Fruit fly (Drosophila melanogaster) Kc167 (cell line): Measurements from ENCODE around the gene flr.

Experiments
- Myc ChIP-seq: fragments of >200 bp; optimal IDR thresholded peaks from 2 replicates; lab custom pipeline; 2017; ENCODE audit warnings: missing external identifiers
- Sin3A ChIP-seq: fragments of >200 bp; optimal IDR thresholded peaks from 2 replicates; lab custom pipeline; 2018; ENCODE audit warnings: missing external identifiers
- h ChIP-seq: fragments of >200 bp; optimal IDR thresholded peaks from 3 replicates; lab custom pipeline; 2018; ENCODE audit warnings: missing external identifiers
- insv ChIP-seq: fragments of >200 bp; optimal IDR thresholded peaks from 3 replicates; lab custom pipeline; 2018; ENCODE audit warnings: missing external identifiers
- psq ChIP-seq: fragments of >200 bp; optimal IDR thresholded peaks from 2 replicates; lab custom pipeline; 2017; ENCODE audit warnings: missing external identifiers
- ttk ChIP-seq: sonication (Bioruptor generic); optimal IDR thresholded peaks from 2 replicates; lab custom pipeline; 2017; ENCODE audit warnings: missing external identifiers

The flr gene

DNA sequence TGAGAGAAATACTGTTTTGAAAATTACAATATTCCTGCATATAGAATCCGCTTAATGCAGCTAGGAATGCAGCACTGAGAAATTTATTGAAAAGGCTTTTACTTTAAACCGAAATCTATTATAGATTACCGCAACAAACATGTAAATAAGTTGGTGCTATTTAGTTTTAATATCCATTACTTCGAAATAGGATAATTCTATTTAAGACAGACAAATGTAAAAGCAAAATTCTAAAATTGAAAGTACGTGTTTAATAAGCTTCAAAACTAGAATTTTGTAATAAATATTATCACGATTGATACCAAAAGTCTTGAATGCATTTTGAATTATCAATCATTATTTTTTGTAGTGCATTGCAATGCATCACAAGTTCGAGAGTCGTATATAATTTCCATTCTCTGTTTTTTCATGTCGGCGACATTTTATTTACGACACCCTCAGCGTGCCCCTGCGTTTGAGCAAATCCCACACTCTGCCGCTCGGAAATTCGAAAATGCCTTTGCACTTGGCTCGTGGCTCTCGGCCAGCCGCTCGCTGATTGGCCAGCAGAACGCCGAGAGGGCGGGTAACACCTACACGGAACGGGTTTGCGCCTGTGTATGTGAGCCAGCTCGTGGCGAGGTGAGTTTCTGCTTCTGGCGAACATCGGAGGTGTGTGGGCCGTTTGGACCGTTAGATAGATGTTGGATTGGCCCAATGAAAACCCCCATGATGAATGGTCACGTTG lies 9.3 kb upstream of the flr start:
- TF ChIP-seq ttk (lab: Kevin White, UChicago) = no peak
- no peak for TF ChIP-seq Sin3A (lab: Kevin White, UChicago)
- no peak for TF ChIP-seq Myc (lab: Kevin White, UChicago)
- TF ChIP-seq insv = no peak
- no peak for TF ChIP-seq h (lab: Kevin White, UChicago)
- no peak for TF ChIP-seq psq (lab: Kevin White, UChicago)

DNA sequence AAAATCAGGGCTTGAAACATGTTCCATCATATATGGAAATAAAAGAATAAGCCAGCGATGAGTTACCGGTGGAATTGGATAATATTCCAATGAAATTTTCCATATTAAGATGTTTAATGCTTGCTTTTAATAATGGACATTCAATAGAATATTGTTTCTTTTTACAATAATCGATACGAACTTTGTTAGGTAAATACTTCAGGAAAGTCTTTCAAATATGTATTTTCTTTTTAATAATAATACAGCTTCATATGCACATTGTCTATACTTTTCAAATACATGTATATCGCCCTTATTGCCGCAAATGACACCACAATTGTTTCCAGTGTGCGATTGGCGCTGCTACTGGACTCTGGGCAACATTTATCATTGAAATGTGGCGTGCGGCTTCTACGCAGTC lies 5.8 kb upstream of the flr start:
- TF ChIP-seq h (lab: Kevin White, UChicago) (no peak), Sin3A (lab: Kevin White, UChicago) (no peak), Myc (lab: Kevin White, UChicago) (no peak), ttk (lab: Kevin White, UChicago) (no peak), psq (lab: Kevin White, UChicago) (no peak), insv (no peak)

dm6 chr3L:13409809-13410521 lies 2.7 kb upstream of the flr start:
- no peak for TF ChIP-seq psq (lab: Kevin White, UChicago)
- no peak for TF ChIP-seq h (lab: Kevin White, UChicago)
- no peak for TF ChIP-seq ttk (lab: Kevin White, UChicago)
- no peak for TF ChIP-seq Sin3A (lab: Kevin White, UChicago)
- no peak for TF ChIP-seq insv
- no peak for TF ChIP-seq Myc (lab: Kevin White, UChicago)

DNA sequence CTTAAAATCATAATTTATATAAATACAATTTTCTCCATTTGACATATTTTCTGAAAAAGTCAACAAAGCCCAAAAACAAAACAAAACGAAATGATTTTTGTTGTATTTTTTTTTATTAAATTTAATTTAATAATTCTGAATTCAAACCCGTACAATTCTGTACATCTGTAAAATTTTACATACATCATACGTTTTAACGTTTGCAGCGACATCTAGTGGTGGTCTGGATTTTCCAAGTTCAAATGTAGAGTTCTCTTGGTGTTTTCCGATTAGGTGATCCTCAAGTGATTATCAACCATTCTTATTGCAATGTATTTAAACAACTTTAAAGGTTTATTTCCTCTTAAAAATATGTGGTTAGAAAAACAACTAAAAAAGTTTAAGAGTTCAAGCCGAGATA lies 1.6 kb upstream of the flr start:
- TF ChIP-seq Sin3A (lab: Kevin White, UChicago) (no peak), insv (no peak), Myc (lab: Kevin White, UChicago) (no peak), psq (lab: Kevin White, UChicago) (no peak), ttk (lab: Kevin White, UChicago) (no peak), h (lab: Kevin White, UChicago) (no peak)

DNA sequence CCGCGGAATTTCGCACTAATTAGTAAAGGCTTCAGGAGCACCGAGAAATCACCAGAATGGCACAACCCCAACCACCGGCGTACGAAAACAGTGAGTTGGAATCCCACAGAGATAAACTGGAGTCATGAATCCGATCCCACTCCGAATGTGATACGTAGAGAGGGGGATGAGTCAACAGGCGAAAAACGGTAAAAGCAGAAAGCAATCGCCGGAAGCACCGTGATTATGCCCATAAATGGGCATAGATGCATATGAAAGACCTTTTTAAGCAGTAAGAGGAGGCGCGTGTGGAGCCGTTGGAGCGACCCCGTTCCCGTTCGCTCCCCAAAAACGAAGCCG lies 212 bp downstream of the flr start:
- TF ChIP-seq Myc (lab: Kevin White, UChicago) = no peak
- TF ChIP-seq psq (lab: Kevin White, UChicago) = no peak
- no peak for TF ChIP-seq h (lab: Kevin White, UChicago)
- TF ChIP-seq ttk (lab: Kevin White, UChicago) = no peak

DNA sequence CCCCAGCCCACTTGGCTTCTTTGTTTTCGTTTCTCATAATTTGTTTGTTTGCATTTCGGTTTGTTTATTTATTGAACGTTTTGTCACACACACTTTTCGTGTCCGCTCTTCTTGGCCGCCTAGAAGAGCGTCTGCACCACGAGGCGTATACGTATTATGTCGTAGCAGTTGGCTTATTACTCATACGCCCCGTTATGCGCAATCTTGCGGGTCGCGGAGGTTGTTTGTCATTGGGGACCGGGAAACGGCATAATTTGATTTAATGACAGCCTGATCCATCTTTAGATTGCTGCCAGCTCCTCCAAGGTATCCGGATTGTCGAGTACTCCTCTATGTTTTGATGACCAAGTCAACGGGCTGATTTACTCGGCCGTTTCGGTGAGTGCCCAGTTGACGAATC lies 7.6 kb downstream of the flr start:
- TF ChIP-seq psq (lab: Kevin White, UChicago) (no peak), Myc (lab: Kevin White, UChicago) (no peak), insv (no peak), h (lab: Kevin White, UChicago) (no peak), Sin3A (lab: Kevin White, UChicago) (no peak), ttk (lab: Kevin White, UChicago) (no peak)

DNA sequence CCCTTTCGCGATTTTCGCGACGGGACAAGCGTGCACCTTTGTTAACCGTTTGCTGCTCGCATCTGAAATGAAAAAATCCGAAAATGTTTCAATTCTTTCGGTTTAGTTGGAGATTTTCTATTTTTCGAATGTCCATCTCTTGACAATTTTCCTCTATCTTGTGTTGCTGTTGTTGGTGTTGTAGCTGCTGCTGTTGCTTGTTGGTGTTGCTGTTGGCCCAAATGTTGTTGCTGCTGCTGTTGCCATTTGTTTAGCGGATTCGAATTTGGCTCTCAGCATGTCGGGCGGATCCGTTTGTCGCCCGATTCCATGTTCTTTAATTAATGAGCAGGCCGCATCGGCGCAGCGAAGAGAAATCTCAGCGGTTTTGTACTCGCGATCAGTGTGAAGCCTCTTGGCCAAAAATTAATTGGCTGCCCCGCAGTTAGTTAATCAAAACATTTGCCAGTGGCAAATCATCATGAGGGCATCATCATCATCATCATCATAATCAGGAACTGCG lies 9.7 kb downstream of the flr start, which contains the start of gene CG32121:
CG32121 (minus strand) TSS at position 51 of the 502 bp plus-strand sequence.
- TF ChIP-seq Myc (lab: Kevin White, UChicago) (no peak), psq (lab: Kevin White, UChicago) (no peak), ttk (lab: Kevin White, UChicago) (no peak), insv (no peak), h (lab: Kevin White, UChicago) (no peak), Sin3A (lab: Kevin White, UChicago) (no peak)

dm6 chr3L:13424068-13424467 lies 11.4 kb downstream of the flr start, which contains the start of gene CG33263:
Gene CG33263 (minus strand): TSS chr3L:13424168.
- no peak for TF ChIP-seq h (lab: Kevin White, UChicago)
- TF ChIP-seq Myc (lab: Kevin White, UChicago) = no peak
- no peak for TF ChIP-seq psq (lab: Kevin White, UChicago)
- TF ChIP-seq ttk (lab: Kevin White, UChicago) = no peak
- TF ChIP-seq insv = no peak
- TF ChIP-seq Sin3A (lab: Kevin White, UChicago) = no peak

- TF ChIP-seq h (lab: Kevin White, UChicago) = no peak
- TF ChIP-seq Sin3A (lab: Kevin White, UChicago) = no peak
- no peak for TF ChIP-seq ttk (lab: Kevin White, UChicago)
- TF ChIP-seq Myc (lab: Kevin White, UChicago) = no peak
- TF ChIP-seq psq (lab: Kevin White, UChicago) = no peak
- no peak for TF ChIP-seq insv
These were observed 12.9 kb downstream of the flr start, which contains the start of gene CG14106 for dm6 chr3L:13425571-13425970. Gene CG14106 (minus strand): TSS chr3L:13425671.

dm6 chr3L:13426573-13426972 lies 13.9 kb downstream of the flr start, which contains the start of gene CG14105:
Gene CG14105 (minus strand): TSS chr3L:13426673.
- TF ChIP-seq psq (lab: Kevin White, UChicago) = no peak
- TF ChIP-seq Myc (lab: Kevin White, UChicago) = no peak
- no peak for TF ChIP-seq ttk (lab: Kevin White, UChicago)
- TF ChIP-seq Sin3A (lab: Kevin White, UChicago) = no peak
- TF ChIP-seq h (lab: Kevin White, UChicago) = no peak
- no peak for TF ChIP-seq insv

- TF ChIP-seq Myc (lab: Kevin White, UChicago) = no peak
- TF ChIP-seq psq (lab: Kevin White, UChicago) = no peak
- TF ChIP-seq Sin3A (lab: Kevin White, UChicago) = no peak
- TF ChIP-seq h (lab: Kevin White, UChicago) = no peak
- no peak for TF ChIP-seq ttk (lab: Kevin White, UChicago)
- TF ChIP-seq insv = no peak
These were observed 17.5 kb downstream of the flr start for dm6 chr3L:13430171-13430570.
